Worm (Caenorhabditis elegans): ENCODE data around the gene fbxa-174.

DNA sequence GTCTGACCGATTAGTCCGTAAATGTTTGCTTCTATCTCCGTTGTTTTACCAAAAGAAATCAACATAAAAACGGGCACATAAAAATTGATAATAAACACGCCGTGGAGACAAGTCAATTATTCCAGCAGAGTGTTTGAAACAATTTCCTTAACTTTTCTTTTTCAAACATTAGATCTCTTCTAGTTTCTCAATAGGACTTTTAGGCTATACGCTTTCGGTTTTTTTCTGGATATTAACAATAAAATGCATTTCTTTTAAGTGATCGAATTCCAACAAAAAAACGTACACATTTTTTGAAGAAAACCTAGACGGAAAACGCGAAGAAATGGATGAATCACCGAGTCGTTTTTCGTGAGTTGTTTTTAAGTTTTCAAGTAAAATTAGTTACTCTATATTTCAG is 669 bp upstream of the fbxa-174 start, which contains the start of gene fbxa-172:
- TF ChIP-seq grh-1 (GFP tag; IDR thresholded peaks at IDR 0.05) (no peak), snpc-4 (tag; optimal IDR thresholded peaks at IDR 0.05) (no peak), nhr-47 (tag; optimal IDR thresholded peaks at IDR 0.05) (no peak), ceh-8 (GFP tag; optimal IDR thresholded peaks at IDR 0.05) (no peak), fos-1 (tag; optimal IDR thresholded peaks at IDR 0.05) (no peak), pqm-1 (tag; optimal IDR thresholded peaks at IDR 0.05) (no peak), zag-1 (tag; optimal IDR thresholded peaks at IDR 0.05) (no peak), lin-35 (GFP tag; optimal IDR thresholded peaks at IDR 0.05) (no peak)
